Worm (Caenorhabditis elegans): ENCODE results near the gene mrpl-10.
A peak's percentile ranks its signal among the peaks of the same experiment; 100 is the strongest.

The mrpl-10 gene

DNA sequence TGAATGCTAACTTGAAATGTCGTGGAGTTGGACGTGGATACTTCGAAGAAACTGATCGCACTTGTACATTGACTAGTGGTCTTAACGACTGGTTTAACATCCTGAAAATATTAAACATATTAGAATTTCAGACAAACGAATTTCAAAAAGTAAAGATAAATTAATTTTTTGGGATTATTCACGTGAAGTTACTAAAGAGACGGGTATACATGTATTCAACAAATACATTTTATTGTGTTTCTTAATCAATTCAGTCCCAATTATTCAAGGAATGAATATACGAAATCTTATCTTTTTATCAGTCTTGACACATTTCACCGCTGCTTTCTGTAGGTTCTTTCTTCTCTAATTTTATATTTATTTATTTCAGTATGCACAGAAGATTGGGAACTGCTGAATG, at the start of gene mrpl-10, which contains the start of gene clec-142:
mrpl-10 (minus strand) TSS at position 101 of the 400 bp plus-strand sequence.
clec-142 (plus strand) TSS at position 264 of the 400 bp plus-strand sequence.
- TF ChIP-seq cog-1 (tag; optimal IDR thresholded peaks at IDR 0.05) = no peak
- no peak for TF ChIP-seq med-1 (GFP tag; optimal IDR thresholded peaks at IDR 0.05; ENCODE audit: insufficient read depth)
- TF ChIP-seq ztf-23 (GFP tag; IDR thresholded peaks at IDR 0.05) = no peak

- TF ChIP-seq ztf-29 (GFP tag; IDR thresholded peaks at IDR 0.05) = no peak
- no peak for TF ChIP-seq tab-1 (GFP tag; IDR thresholded peaks at IDR 0.05)
- no peak for TF ChIP-seq ref-1 (GFP tag; conservative IDR thresholded peaks at IDR 0.05)
- TF ChIP-seq klf-2 (GFP tag; conservative IDR thresholded peaks at IDR 0.05) = no peak
Observed at ce11 chrII:8327450-8327849, 49.1 kb upstream of the mrpl-10 start.

DNA sequence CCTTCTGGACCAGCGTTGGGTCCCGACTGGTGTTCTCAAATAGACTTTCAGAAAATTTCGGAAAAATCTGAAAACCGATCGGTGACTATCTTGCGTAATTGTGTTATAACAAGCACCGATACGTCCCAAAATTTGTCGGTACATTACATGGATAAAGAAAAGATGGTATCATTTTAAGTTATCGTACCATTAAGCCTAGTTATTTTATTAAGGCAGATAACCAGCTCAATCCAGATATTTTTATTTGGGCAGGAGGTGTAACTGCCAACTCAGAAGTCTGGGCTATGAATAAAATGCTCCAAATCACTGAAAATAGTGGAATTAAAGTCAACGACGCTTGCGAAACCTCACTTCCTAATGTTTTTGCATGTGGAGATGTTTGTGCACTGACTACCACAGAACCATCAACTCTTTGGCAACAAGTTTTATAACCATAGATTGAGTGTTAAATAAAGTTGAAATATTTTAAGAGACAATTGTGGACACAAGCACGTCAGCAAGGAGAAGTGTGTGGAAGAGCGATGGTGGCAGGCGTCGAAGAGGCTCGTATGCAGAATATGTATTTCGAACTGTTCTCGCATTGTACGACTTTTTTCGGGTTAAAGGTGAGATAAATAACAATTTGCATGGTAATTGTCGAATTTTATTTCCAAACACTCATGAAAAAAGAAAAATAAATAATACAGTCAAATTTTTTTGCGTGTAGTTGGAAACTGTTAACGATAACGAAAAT, 48.1 kb upstream of the mrpl-10 start:
- no peak for TF ChIP-seq tab-1 (GFP tag; IDR thresholded peaks at IDR 0.05)
- TF ChIP-seq cog-1 (tag; optimal IDR thresholded peaks at IDR 0.05) = no peak

- TF ChIP-seq klf-2 (GFP tag; conservative IDR thresholded peaks at IDR 0.05) = peak; percentile 72; the same call in 1 of the 2 replicates
- TF ChIP-seq ztf-23 (GFP tag; IDR thresholded peaks at IDR 0.05) = peak; percentile 72
- TF ChIP-seq med-1 (GFP tag; optimal IDR thresholded peaks at IDR 0.05; ENCODE audit: insufficient read depth) = peak; percentile 84
- peak; percentile 56 for TF ChIP-seq cog-1 (tag; optimal IDR thresholded peaks at IDR 0.05)
- TF ChIP-seq ztf-29 (GFP tag; IDR thresholded peaks at IDR 0.05) = no peak
- no peak for TF ChIP-seq ref-1 (GFP tag; conservative IDR thresholded peaks at IDR 0.05)
- TF ChIP-seq flt-1 (GFP tag; IDR thresholded peaks at IDR 0.05) = peak; percentile 70; the same call in 1 of the 2 replicates
- peak; percentile 60; the same call in 1 of the 2 replicates for TF ChIP-seq tab-1 (GFP tag; IDR thresholded peaks at IDR 0.05)
Observed at ce11 chrII:8325002-8325539, 46.8 kb upstream of the mrpl-10 start, which contains the start of the genes ran-3 and C26D10.3. TSS of gene ran-3 (minus strand) at chrII:8325052. TSS of gene C26D10.3 (plus strand) at chrII:8325386.

ce11 chrII:8321244-8321643, 42.9 kb upstream of the mrpl-10 start, which contains the start of gene shw-1:
TSS of gene shw-1 (minus strand) at chrII:8321471.
- no peak for TF ChIP-seq ztf-23 (GFP tag; IDR thresholded peaks at IDR 0.05)
- TF ChIP-seq med-1 (GFP tag; optimal IDR thresholded peaks at IDR 0.05; ENCODE audit: insufficient read depth) = no peak
- no peak for TF ChIP-seq ztf-29 (GFP tag; IDR thresholded peaks at IDR 0.05)
- no peak for TF ChIP-seq T22C8.4 (GFP tag; IDR thresholded peaks at IDR 0.05)
- TF ChIP-seq flt-1 (GFP tag; IDR thresholded peaks at IDR 0.05) = no peak
- TF ChIP-seq tab-1 (GFP tag; IDR thresholded peaks at IDR 0.05) = no peak
- no peak for TF ChIP-seq cog-1 (tag; optimal IDR thresholded peaks at IDR 0.05)
- TF ChIP-seq ref-1 (GFP tag; conservative IDR thresholded peaks at IDR 0.05) = no peak
- TF ChIP-seq klf-2 (GFP tag; conservative IDR thresholded peaks at IDR 0.05) = no peak

- no peak for TF ChIP-seq med-1 (GFP tag; optimal IDR thresholded peaks at IDR 0.05; ENCODE audit: insufficient read depth)
- TF ChIP-seq ztf-29 (GFP tag; IDR thresholded peaks at IDR 0.05) = no peak
- no peak for TF ChIP-seq flt-1 (GFP tag; IDR thresholded peaks at IDR 0.05)
- TF ChIP-seq klf-2 (GFP tag; conservative IDR thresholded peaks at IDR 0.05) = no peak
- TF ChIP-seq cog-1 (tag; optimal IDR thresholded peaks at IDR 0.05) = no peak
- no peak for TF ChIP-seq T22C8.4 (GFP tag; IDR thresholded peaks at IDR 0.05)
- TF ChIP-seq ztf-23 (GFP tag; IDR thresholded peaks at IDR 0.05) = no peak
- no peak for TF ChIP-seq tab-1 (GFP tag; IDR thresholded peaks at IDR 0.05)
- TF ChIP-seq ref-1 (GFP tag; conservative IDR thresholded peaks at IDR 0.05) = no peak
Observed at ce11 chrII:8316701-8317100, 38.4 kb upstream of the mrpl-10 start.

DNA sequence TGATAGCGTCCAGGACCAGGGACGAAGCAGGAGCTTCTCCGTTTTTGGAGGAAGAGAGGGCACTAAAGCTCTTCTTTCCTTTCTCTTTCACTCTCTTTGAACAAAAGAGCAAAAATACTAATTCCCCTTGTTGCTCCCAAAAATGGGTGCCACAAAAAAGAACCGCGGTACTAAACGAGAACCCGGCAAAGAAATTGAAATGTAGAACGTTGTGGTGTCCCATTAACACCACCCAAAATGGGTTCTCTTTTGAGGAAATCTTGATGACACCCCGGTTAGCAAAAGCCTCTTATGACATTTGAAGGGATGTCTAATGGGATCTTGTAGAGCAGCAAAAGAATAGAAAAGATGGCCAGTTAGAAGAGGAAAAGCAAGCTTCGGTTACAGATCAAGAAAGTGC, 36.5 kb upstream of the mrpl-10 start:
- TF ChIP-seq flt-1 (GFP tag; IDR thresholded peaks at IDR 0.05) (no peak), ztf-23 (GFP tag; IDR thresholded peaks at IDR 0.05) (no peak)

DNA sequence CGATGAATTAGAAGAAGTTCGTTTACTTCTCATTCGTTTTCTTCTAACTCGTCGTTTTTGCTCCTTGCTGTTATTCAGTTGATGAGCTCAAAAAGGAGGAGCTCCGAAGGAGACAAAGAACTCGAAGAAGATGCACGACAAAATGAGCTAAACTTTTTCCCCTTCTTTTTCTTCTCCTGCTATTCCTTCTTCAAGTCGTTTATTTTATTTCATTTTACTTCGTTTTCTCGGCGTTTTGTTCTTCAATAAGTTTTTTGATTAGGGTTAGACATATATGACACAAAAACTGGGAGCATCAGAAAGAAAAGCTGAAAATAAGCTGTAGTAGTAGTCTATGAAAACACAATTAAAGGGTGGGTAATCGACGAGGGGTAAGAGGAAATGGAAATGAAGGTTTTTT, 33.7 kb upstream of the mrpl-10 start:
- TF ChIP-seq klf-2 (GFP tag; conservative IDR thresholded peaks at IDR 0.05) = no peak
- no peak for TF ChIP-seq ztf-23 (GFP tag; IDR thresholded peaks at IDR 0.05)
- TF ChIP-seq T22C8.4 (GFP tag; IDR thresholded peaks at IDR 0.05) = no peak
- no peak for TF ChIP-seq ref-1 (GFP tag; conservative IDR thresholded peaks at IDR 0.05)
- no peak for TF ChIP-seq med-1 (GFP tag; optimal IDR thresholded peaks at IDR 0.05; ENCODE audit: insufficient read depth)
- no peak for TF ChIP-seq cog-1 (tag; optimal IDR thresholded peaks at IDR 0.05)
- no peak for TF ChIP-seq tab-1 (GFP tag; IDR thresholded peaks at IDR 0.05)
- no peak for TF ChIP-seq ztf-29 (GFP tag; IDR thresholded peaks at IDR 0.05)
- no peak for TF ChIP-seq flt-1 (GFP tag; IDR thresholded peaks at IDR 0.05)

- TF ChIP-seq cog-1 (tag; optimal IDR thresholded peaks at IDR 0.05) = no peak
- TF ChIP-seq flt-1 (GFP tag; IDR thresholded peaks at IDR 0.05) = no peak
- TF ChIP-seq klf-2 (GFP tag; conservative IDR thresholded peaks at IDR 0.05) = no peak
- TF ChIP-seq ztf-23 (GFP tag; IDR thresholded peaks at IDR 0.05) = no peak
- TF ChIP-seq T22C8.4 (GFP tag; IDR thresholded peaks at IDR 0.05) = no peak
- no peak for TF ChIP-seq med-1 (GFP tag; optimal IDR thresholded peaks at IDR 0.05; ENCODE audit: insufficient read depth)
- TF ChIP-seq tab-1 (GFP tag; IDR thresholded peaks at IDR 0.05) = no peak
- no peak for TF ChIP-seq ztf-29 (GFP tag; IDR thresholded peaks at IDR 0.05)
- TF ChIP-seq ref-1 (GFP tag; conservative IDR thresholded peaks at IDR 0.05) = no peak
Observed at ce11 chrII:8311484-8311883, 33.2 kb upstream of the mrpl-10 start.

ce11 chrII:8308314-8308713, 30.0 kb upstream of the mrpl-10 start:
- no peak for TF ChIP-seq klf-2 (GFP tag; conservative IDR thresholded peaks at IDR 0.05)
- no peak for TF ChIP-seq T22C8.4 (GFP tag; IDR thresholded peaks at IDR 0.05)
- no peak for TF ChIP-seq ztf-23 (GFP tag; IDR thresholded peaks at IDR 0.05)
- no peak for TF ChIP-seq ref-1 (GFP tag; conservative IDR thresholded peaks at IDR 0.05)
- TF ChIP-seq med-1 (GFP tag; optimal IDR thresholded peaks at IDR 0.05; ENCODE audit: insufficient read depth) = no peak
- no peak for TF ChIP-seq cog-1 (tag; optimal IDR thresholded peaks at IDR 0.05)
- TF ChIP-seq ztf-29 (GFP tag; IDR thresholded peaks at IDR 0.05) = no peak
- TF ChIP-seq flt-1 (GFP tag; IDR thresholded peaks at IDR 0.05) = no peak
- TF ChIP-seq tab-1 (GFP tag; IDR thresholded peaks at IDR 0.05) = no peak
